Fruit fly (Drosophila melanogaster): Measurements from ENCODE around the gene CG13984.

- TF ChIP-seq CG14655 (GFP tag; optimal IDR thresholded peaks at IDR 0.05), result no peak
- no peak for TF ChIP-seq CG12605 (GFP tag; IDR thresholded peaks at IDR 0.05)
- TF ChIP-seq CG10348 (GFP tag; IDR thresholded peaks at IDR 0.05), result no peak
- TF ChIP-seq EcR (GFP tag; optimal IDR thresholded peaks at IDR 0.05), result no peak
- no peak for TF ChIP-seq CG8159 (tag; optimal IDR thresholded peaks at IDR 0.05)
- TF ChIP-seq CG32121 (GFP tag; IDR thresholded peaks at IDR 0.05), result no peak
- TF ChIP-seq CG34367 (tag; optimal IDR thresholded peaks at IDR 0.05), result no peak
- TF ChIP-seq D1 (tag; optimal IDR thresholded peaks at IDR 0.05), result no peak
- no peak for TF ChIP-seq rn (GFP tag; IDR thresholded peaks at IDR 0.05)
- no peak for TF ChIP-seq CG17806 (tag; optimal IDR thresholded peaks at IDR 0.05)
- TF ChIP-seq gl (tag; optimal IDR thresholded peaks at IDR 0.05), result no peak
- TF ChIP-seq Pif1A (GFP tag; optimal IDR thresholded peaks at IDR 0.05), result no peak
- no peak for TF ChIP-seq Snoo (tag; optimal IDR thresholded peaks at IDR 0.05)
Observed at dm6 chr2L:6337843-6338366, 29.3 kb downstream of the CG13984 start.
